Fruit fly (Drosophila melanogaster) whole organism, pupa: ENCODE data around the gene CG13310.

ENCODE experiments used
- CG10348 ChIP-seq: fragments of 200-800 bp; sonication (Bioruptor generic); IDR thresholded peaks from 2 replicates; pipeline ENCODE4 v1.3.6; 2022; ENCODE audit warnings: missing biosample characterization, missing genetic modification characterization
- CG12605 ChIP-seq: fragments of 200-800 bp; sonication (Bioruptor generic); IDR thresholded peaks from 2 replicates; pipeline ENCODE4 v1.3.6; 2022; ENCODE audit warnings: missing biosample characterization, missing genetic modification characterization
- CG32121 ChIP-seq: fragments of 200-800 bp; sonication (Bioruptor generic); IDR thresholded peaks from 2 replicates; pipeline ENCODE4 v1.3.6; 2022; ENCODE audit warnings: missing biosample characterization, missing genetic modification characterization
- CG4496 ChIP-seq: fragments of 200-800 bp; sonication (Bioruptor generic); IDR thresholded peaks from 3 replicates; pipeline ENCODE4 v1.3.6; 2022; ENCODE audit warnings: missing biosample characterization, missing genetic modification characterization
- CG8159 ChIP-seq: fragments of 200-800 bp; sonication (Bioruptor generic); optimal IDR thresholded peaks from 3 replicates; lab custom pipeline; 2018; ENCODE audit warnings: missing biosample characterization, mild to moderate bottlenecking, missing genetic modification characterization, moderate library complexity
- D1 ChIP-seq: fragments of 200-800 bp; sonication (Bioruptor generic); optimal IDR thresholded peaks from 2 replicates; lab custom pipeline; 2018; ENCODE audit warnings: missing biosample characterization, mild to moderate bottlenecking, missing genetic modification characterization, moderate library complexity
- EcR ChIP-seq: fragments of 200-800 bp; sonication (Bioruptor generic); optimal IDR thresholded peaks from 3 replicates; lab custom pipeline; 2019; ENCODE audit warnings: missing biosample characterization, missing genetic modification characterization, mild to moderate bottlenecking, moderate library complexity, missing genetic modification reagents
- Pif1B ChIP-seq: fragments of 200-800 bp; sonication (Bioruptor generic); optimal IDR thresholded peaks from 3 replicates; lab custom pipeline; 2016; ENCODE audit warnings: missing biosample characterization, missing genetic modification characterization
- Snoo ChIP-seq: fragments of 200-800 bp; sonication (Bioruptor generic); optimal IDR thresholded peaks from 3 replicates; lab custom pipeline; 2017; ENCODE audit warnings: missing biosample characterization, mild to moderate bottlenecking, missing genetic modification characterization, inconsistent platforms
- fd96Ca ChIP-seq: fragments of 200-800 bp; sonication (Bioruptor generic); IDR thresholded peaks from 3 replicates; pipeline ENCODE4 v1.3.6; 2022; ENCODE audit warnings: missing biosample characterization, missing genetic modification characterization
- gl ChIP-seq: fragments of 200-800 bp; sonication (Bioruptor generic); optimal IDR thresholded peaks from 2 replicates; lab custom pipeline; 2018; ENCODE audit warnings: missing biosample characterization, mild to moderate bottlenecking, missing genetic modification characterization

dm6 chr3L:8830017-8830702 is 29.8 kb upstream of the CG13310 start:
- TF ChIP-seq Pif1B (GFP tag; lab: Kevin White, UChicago) (no peak), D1 (tag; lab: Kevin White, UChicago) (no peak), CG4496 (no peak), CG32121 (no peak), Snoo (no peak), EcR (GFP tag; lab: Kevin White, UChicago) (no peak), CG10348 (no peak), CG8159 (tag; lab: Kevin White, UChicago) (no peak), CG12605 (GFP tag; lab: Robert Waterston, UW) (no peak), gl (tag; lab: Kevin White, UChicago) (no peak), fd96Ca (GFP tag; lab: Robert Waterston, UW) (no peak)
